Worm (Caenorhabditis elegans) whole organism, L4 larva: ENCODE results near the gene Y37D8A.3.

Experiments used
- D1046.2 ChIP-seq: fragments of 200-800 bp; sonication (Bioruptor generic); IDR thresholded peaks from 2 replicates; pipeline ENCODE4 v1.3.6; 2022; ENCODE audit warnings: missing genetic modification characterization, missing compliant biosample characterization
- F26F4.8 ChIP-seq: fragments of 200-800 bp; sonication (Bioruptor generic); conservative IDR thresholded peaks from 2 replicates; pipeline ENCODE4 v1.3.6; 2022; ENCODE audit warnings: missing genetic modification characterization, missing compliant biosample characterization
- F49E8.2 ChIP-seq: sonication (generic microtip); optimal IDR thresholded peaks from 2 replicates; lab custom pipeline; 2016; ENCODE audit warnings: missing compliant biosample characterization, mild to moderate bottlenecking, missing genetic modification characterization, borderline replicate concordance
- T20F7.1 ChIP-seq: fragments of 200-800 bp; sonication (Bioruptor generic); optimal IDR thresholded peaks from 2 replicates; lab custom pipeline; 2018; ENCODE audit warnings: mild to moderate bottlenecking, missing genetic modification characterization, missing compliant biosample characterization
- T26A8.4 ChIP-seq: fragments of 200-800 bp; sonication (Bioruptor generic); IDR thresholded peaks from 2 replicates; pipeline ENCODE4 v1.3.6; 2022; ENCODE audit warnings: missing genetic modification characterization, missing compliant biosample characterization
- Y5F2A.4 ChIP-seq: fragments of 200-800 bp; sonication (Bioruptor generic); optimal IDR thresholded peaks from 2 replicates; lab custom pipeline; 2018; ENCODE audit warnings: mild to moderate bottlenecking, missing genetic modification characterization, missing compliant biosample characterization
- Y75B8A.6 ChIP-seq: fragments of 200-800 bp; sonication (Bioruptor generic); IDR thresholded peaks from 2 replicates; pipeline ENCODE4 v1.3.6; 2022; ENCODE audit warnings: missing genetic modification reagents, missing genetic modification characterization, missing compliant biosample characterization
- ZK337.2 ChIP-seq: fragments of 200-800 bp; sonication (Bioruptor generic); IDR thresholded peaks from 2 replicates; pipeline ENCODE4 v1.3.6; 2022; ENCODE audit warnings: missing genetic modification reagents, missing genetic modification characterization, missing compliant biosample characterization
- attf-4 ChIP-seq: sonication (generic microtip); optimal IDR thresholded peaks from 3 replicates; lab custom pipeline; 2017; ENCODE audit warnings: missing biosample characterization, missing genetic modification characterization
- ceh-32 ChIP-seq: sonication (generic microtip); optimal IDR thresholded peaks from 2 replicates; lab custom pipeline; 2016; ENCODE audit warnings: mild to moderate bottlenecking, missing genetic modification characterization, missing compliant biosample characterization; ENCODE audit not compliant: poor library complexity
- ceh-44 ChIP-seq: fragments of 200-800 bp; sonication (Bioruptor generic); IDR thresholded peaks from 2 replicates; pipeline ENCODE4 v1.3.6; 2022; ENCODE audit warnings: missing genetic modification reagents, missing genetic modification characterization, missing compliant biosample characterization
- daf-16 ChIP-seq, 3 experiments: sonication (generic microtip); optimal IDR thresholded peaks; 2 replicates each; lab custom pipeline; 2016 to 2017; ENCODE audit warnings: missing genetic modification characterization in 3 of 3, missing genetic modification reagents in 3 of 3, mild to moderate bottlenecking in 2 of 3, missing compliant biosample characterization in 2 of 3, missing biosample characterization in 1 of 3, moderate library complexity in 1 of 3
- dmd-6 ChIP-seq: fragments of 200-800 bp; sonication (Bioruptor generic); IDR thresholded peaks from 2 replicates; pipeline ENCODE4 v1.3.6; 2022; ENCODE audit warnings: missing genetic modification reagents, missing genetic modification characterization, missing compliant biosample characterization
- dmd-9 ChIP-seq: fragments of 200-800 bp; sonication (Bioruptor generic); IDR thresholded peaks from 2 replicates; pipeline ENCODE4 v1.3.6; 2022; ENCODE audit warnings: missing genetic modification reagents, missing genetic modification characterization, missing compliant biosample characterization
- dve-1 ChIP-seq: sonication (generic microtip); optimal IDR thresholded peaks from 2 replicates; lab custom pipeline; 2017; ENCODE audit warnings: antibody characterized with exemption, mild to moderate bottlenecking, missing genetic modification characterization, missing compliant biosample characterization; ENCODE audit not compliant: insufficient read depth
- fkh-10 ChIP-seq: fragments of 150-350 bp; optimal IDR thresholded peaks from 2 replicates; lab custom pipeline; 2014; ENCODE audit warnings: missing biosample characterization, missing genetic modification reagents, missing genetic modification characterization
- hlh-30 ChIP-seq: sonication (generic microtip); optimal IDR thresholded peaks from 2 replicates; lab custom pipeline; 2017; ENCODE audit warnings: antibody characterized with exemption, mild to moderate bottlenecking, missing genetic modification characterization, missing compliant biosample characterization; ENCODE audit not compliant: insufficient read depth
- hmg-1.1 ChIP-seq: fragments of 200-800 bp; sonication (Bioruptor generic); IDR thresholded peaks from 2 replicates; pipeline ENCODE4 v1.3.6; 2022; ENCODE audit warnings: missing genetic modification reagents, missing genetic modification characterization, missing compliant biosample characterization
- jun-1 ChIP-seq: fragments of 150-350 bp; optimal IDR thresholded peaks from 2 replicates; lab custom pipeline; 2014; ENCODE audit warnings: missing biosample characterization, missing genetic modification reagents, missing genetic modification characterization
- lin-29 ChIP-seq: fragments of 200-800 bp; sonication (Bioruptor generic); IDR thresholded peaks from 2 replicates; pipeline ENCODE4 v1.3.6; 2022; ENCODE audit warnings: missing genetic modification reagents, missing genetic modification characterization, missing compliant biosample characterization
- lin-38 ChIP-seq: fragments of 200-800 bp; sonication (Bioruptor generic); IDR thresholded peaks from 2 replicates; pipeline ENCODE4 v1.3.6; 2022; ENCODE audit warnings: missing genetic modification reagents, missing genetic modification characterization, missing compliant biosample characterization
- lsy-2 ChIP-seq, 2 experiments: fragments of 150-350 bp in 1 of 2; sonication (generic microtip) in 1 of 2; optimal IDR thresholded peaks; 2 replicates each; lab custom pipeline; 2014 to 2017; ENCODE audit warnings: missing biosample characterization in 2 of 2, missing genetic modification characterization in 2 of 2
- mdl-1 ChIP-seq, 2 experiments: fragments of 150-350 bp in 1 of 2; sonication (generic microtip) in 1 of 2; optimal IDR thresholded peaks; 2 replicates each; lab custom pipeline; 2014 to 2017; ENCODE audit warnings: missing biosample characterization in 2 of 2, missing genetic modification characterization in 2 of 2
- mep-1 ChIP-seq: fragments of 150-350 bp; sonication (generic microtip); optimal IDR thresholded peaks from 3 replicates; lab custom pipeline; 2014; ENCODE audit warnings: missing biosample characterization, missing genetic modification characterization
- mxl-3 ChIP-seq: fragments of 200-800 bp; sonication (Bioruptor generic); optimal IDR thresholded peaks from 2 replicates; lab custom pipeline; 2018; ENCODE audit warnings: mild to moderate bottlenecking, missing genetic modification characterization, missing compliant biosample characterization
- nhr-102 ChIP-seq: sonication (generic microtip); optimal IDR thresholded peaks from 2 replicates; lab custom pipeline; 2016; ENCODE audit warnings: mild to moderate bottlenecking, missing genetic modification characterization, moderate library complexity, missing compliant biosample characterization
- nhr-237 ChIP-seq: sonication (generic microtip); optimal IDR thresholded peaks from 2 replicates; lab custom pipeline; 2017; ENCODE audit warnings: missing biosample characterization, missing genetic modification characterization
- nhr-28 ChIP-seq: fragments of 150-350 bp; optimal IDR thresholded peaks from 2 replicates; lab custom pipeline; 2014; ENCODE audit warnings: missing biosample characterization, missing genetic modification characterization
- nhr-41 ChIP-seq: fragments of 200-800 bp; sonication (Bioruptor generic); IDR thresholded peaks from 2 replicates; pipeline ENCODE4 v1.3.6; 2022; ENCODE audit warnings: missing genetic modification reagents, missing genetic modification characterization, missing compliant biosample characterization
- nhr-42 ChIP-seq: fragments of 200-800 bp; sonication (Bioruptor generic); IDR thresholded peaks from 2 replicates; pipeline ENCODE4 v1.3.6; 2022; ENCODE audit warnings: missing genetic modification characterization, missing compliant biosample characterization
- pha-4 ChIP-seq, 2 experiments: fragments of 150-350 bp in 1 of 2; fragments of 200-800 bp in 1 of 2; sonication (Bioruptor generic) in 1 of 2; IDR thresholded peaks in 1 of 2; optimal IDR thresholded peaks in 1 of 2; 2 replicates each; pipeline versions ENCODE4 v1.3.6 to Lab custom; 2014 to 2022; ENCODE audit warnings: missing genetic modification characterization in 2 of 2, missing genetic modification reagents in 2 of 2, missing biosample characterization in 1 of 2, missing compliant biosample characterization in 1 of 2
- rbr-2 ChIP-seq: sonication (generic microtip); optimal IDR thresholded peaks from 2 replicates; lab custom pipeline; 2016; ENCODE audit warnings: missing genotype, missing genetic modification characterization, missing compliant biosample characterization
- saeg-2 ChIP-seq: fragments of 200-800 bp; sonication (Bioruptor generic); IDR thresholded peaks from 2 replicates; pipeline ENCODE4 v1.3.6; 2022; ENCODE audit warnings: missing genetic modification reagents, missing genetic modification characterization, missing compliant biosample characterization
- snpc-1.2 ChIP-seq: fragments of 200-800 bp; sonication (Bioruptor generic); IDR thresholded peaks from 2 replicates; pipeline ENCODE4 v1.3.6; 2022; ENCODE audit warnings: missing genetic modification reagents, missing genetic modification characterization, missing compliant biosample characterization
- tag-97 ChIP-seq: fragments of 200-800 bp; sonication (Bioruptor generic); IDR thresholded peaks from 2 replicates; pipeline ENCODE4 v1.3.6; 2022; ENCODE audit warnings: missing genetic modification characterization, missing compliant biosample characterization
- unc-39 ChIP-seq: sonication (generic microtip); optimal IDR thresholded peaks from 2 replicates; lab custom pipeline; 2017; ENCODE audit warnings: missing biosample characterization, missing genetic modification characterization
- zip-2 ChIP-seq: fragments of 150-350 bp; optimal IDR thresholded peaks from 2 replicates; lab custom pipeline; 2014; ENCODE audit warnings: missing biosample characterization, missing genetic modification characterization
- ztf-11 ChIP-seq: fragments of 150-350 bp; optimal IDR thresholded peaks from 2 replicates; lab custom pipeline; 2014; ENCODE audit warnings: missing biosample characterization, missing genetic modification characterization
- ztf-7 ChIP-seq: fragments of 150-350 bp; optimal IDR thresholded peaks from 2 replicates; lab custom pipeline; 2014; ENCODE audit warnings: missing biosample characterization, missing genetic modification characterization

Gene Y37D8A.3

DNA sequence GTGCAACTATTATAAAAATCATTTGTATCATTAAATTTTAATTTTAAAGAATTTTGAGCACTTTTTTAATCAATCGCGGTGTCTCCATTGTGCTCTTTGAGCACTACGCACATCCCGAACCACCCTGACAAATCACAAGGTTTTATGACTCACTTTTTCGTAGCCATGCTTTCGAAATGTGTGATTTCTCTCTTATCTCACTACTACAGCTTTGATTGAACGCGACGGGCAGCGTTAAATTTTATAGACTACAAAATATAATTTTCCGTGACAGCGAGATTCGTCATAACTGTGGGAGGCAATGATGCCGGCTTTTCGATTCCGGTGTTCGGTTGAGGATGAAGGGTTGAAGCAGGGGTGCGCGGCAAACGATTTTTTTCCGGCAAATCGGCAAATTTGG lies 20.5 kb downstream of the Y37D8A.3 start (continued):
- TF ChIP-seq lsy-2 (tag; optimal IDR thresholded peaks at IDR 0.05; lab: Kevin White, UChicago) (no peak), nhr-237 (tag; lab: Kevin White, UChicago) (no peak), Y75B8A.6 (GFP tag; lab: Robert Waterston, UW) (no peak), T26A8.4 (GFP tag; lab: Robert Waterston, UW) (no peak), daf-16 (GFP tag; optimal IDR thresholded peaks at IDR 0.05; lab: Kevin White, UChicago) (no peak), daf-16 (tag; optimal IDR thresholded peaks at IDR 0.05; lab: Kevin White, UChicago) (no peak), hmg-1.1 (GFP tag; lab: Robert Waterston, UW) (no peak), pha-4 (GFP tag; IDR thresholded peaks at IDR 0.05; lab: Robert Waterston, UW) (no peak), pha-4 (tag; optimal IDR thresholded peaks at IDR 0.05; lab: Kevin White, UChicago) (no peak), mdl-1 (tag; optimal IDR thresholded peaks at IDR 0.05; lab: Kevin White, UChicago) (no peak), lin-38 (GFP tag; lab: Robert Waterston, UW) (no peak), unc-39 (tag; lab: Kevin White, UChicago) (no peak), dve-1 (peak; percentile 68), ceh-44 (no peak), fkh-10 (GFP tag; lab: Kevin White, UChicago) (no peak), D1046.2 (no peak), nhr-102 (peak; percentile 28), mep-1 (no peak), jun-1 (tag; lab: Kevin White, UChicago) (no peak), tag-97 (no peak), zip-2 (tag; lab: Kevin White, UChicago) (no peak), ceh-32 (no peak), nhr-41 (0 out of 2 replicates have a peak, but pooled peaks have one; percentile 21), rbr-2 (tag; lab: Kevin White, UChicago) (no peak), F26F4.8 (GFP tag; lab: Robert Waterston, UW) (no peak), lin-29 (GFP tag; lab: Robert Waterston, UW) (no peak), dmd-6 (GFP tag; lab: Robert Waterston, UW) (peak; percentile 88), mxl-3 (GFP tag; lab: Kevin White, UChicago) (peak; percentile 28), ZK337.2 (GFP tag; lab: Robert Waterston, UW) (no peak), hlh-30 (tag; lab: Kevin White, UChicago) (peak; percentile 47), saeg-2 (GFP tag; lab: Robert Waterston, UW) (no peak), nhr-42 (no peak), Y5F2A.4 (GFP tag; lab: Kevin White, UChicago) (no peak), attf-4 (tag; lab: Kevin White, UChicago) (no peak), nhr-28 (tag; lab: Kevin White, UChicago) (peak; percentile 100), dmd-9 (GFP tag; lab: Robert Waterston, UW) (no peak), snpc-1.2 (GFP tag; lab: Robert Waterston, UW) (no peak), T20F7.1 (GFP tag; lab: Kevin White, UChicago) (no peak), ztf-11 (tag; lab: Kevin White, UChicago) (no peak), F49E8.2 (tag; lab: Kevin White, UChicago) (no peak)

ce11 chrIII:12851034-12851433 lies 21.9 kb downstream of the Y37D8A.3 start:
- TF ChIP-seq ztf-7, result no peak
- TF ChIP-seq nhr-28 (tag; lab: Kevin White, UChicago), result peak; percentile 34
